Fruit fly (Drosophila melanogaster) whole organism, embryonic: ENCODE measurements around the gene CG44303.

Source experiments
- ATbp ChIP-seq: fragments of 200-800 bp; sonication (Bioruptor generic); optimal IDR thresholded peaks from 2 replicates; lab custom pipeline; 2017; ENCODE audit warnings: missing biosample characterization, mild to moderate bottlenecking, missing genetic modification characterization, missing genetic modification reagents
- Bgb ChIP-seq: fragments of 200-800 bp; sonication (Bioruptor generic); IDR thresholded peaks from 2 replicates; pipeline ENCODE4 v1.3.6; 2022; ENCODE audit warnings: missing biosample characterization, missing genetic modification characterization; ENCODE audit not compliant: partially characterized antibody
- CG11560 ChIP-seq: fragments of 200-800 bp; sonication (Bioruptor generic); IDR thresholded peaks from 3 replicates; pipeline ENCODE4 v1.3.6; 2022; ENCODE audit warnings: missing biosample characterization, missing genetic modification characterization
- CG13624 ChIP-seq: fragments of 200-800 bp; sonication (Bioruptor generic); optimal IDR thresholded peaks from 2 replicates; lab custom pipeline; 2016; ENCODE audit warnings: missing biosample characterization, missing genetic modification characterization
- CG13894 ChIP-seq: fragments of 200-800 bp; sonication (Bioruptor generic); optimal IDR thresholded peaks from 3 replicates; lab custom pipeline; 2018; ENCODE audit warnings: missing biosample characterization, mild to moderate bottlenecking, missing genetic modification characterization, moderate library complexity
- CG14441 ChIP-seq: fragments of 200-800 bp; sonication (Bioruptor generic); IDR thresholded peaks from 2 replicates; pipeline ENCODE4 v1.3.6; 2022; ENCODE audit warnings: missing biosample characterization, missing genetic modification characterization
- CG15011 ChIP-seq: fragments of 200-800 bp; sonication (Bioruptor generic); optimal IDR thresholded peaks from 3 replicates; lab custom pipeline; 2018; ENCODE audit warnings: missing biosample characterization, mild to moderate bottlenecking, missing genetic modification characterization
- CG16813 ChIP-seq: fragments of 200-800 bp; sonication (Bioruptor generic); IDR thresholded peaks from 3 replicates; pipeline ENCODE4 v1.3.6; 2022; ENCODE audit warnings: missing biosample characterization, missing genetic modification characterization; ENCODE audit not compliant: partially characterized antibody
- CG1832 ChIP-seq: fragments of 200-800 bp; sonication (Bioruptor generic); optimal IDR thresholded peaks from 2 replicates; lab custom pipeline; 2017; ENCODE audit warnings: missing biosample characterization, mild to moderate bottlenecking, missing genetic modification characterization, inconsistent platforms
- CG2678 ChIP-seq: fragments of 200-800 bp; sonication (Bioruptor generic); optimal IDR thresholded peaks from 3 replicates; lab custom pipeline; 2019; ENCODE audit warnings: missing biosample characterization, mild to moderate bottlenecking, missing genetic modification characterization, moderate library complexity
- CG3281 ChIP-seq: fragments of 200-800 bp; sonication (Bioruptor generic); optimal IDR thresholded peaks from 3 replicates; lab custom pipeline; 2017; ENCODE audit warnings: missing biosample characterization, mild to moderate bottlenecking, missing genetic modification characterization
- CG3407 ChIP-seq: fragments of 200-800 bp; sonication (Bioruptor generic); optimal IDR thresholded peaks from 2 replicates; lab custom pipeline; 2018; ENCODE audit warnings: missing biosample characterization, mild to moderate bottlenecking, missing genetic modification characterization
- CG4854 ChIP-seq: fragments of 200-800 bp; sonication (Bioruptor generic); optimal IDR thresholded peaks from 2 replicates; lab custom pipeline; 2016; ENCODE audit warnings: missing biosample characterization, missing genetic modification characterization, inconsistent platforms
- CG5180 ChIP-seq: fragments of 200-800 bp; sonication (Bioruptor generic); optimal IDR thresholded peaks from 3 replicates; lab custom pipeline; 2017; ENCODE audit warnings: missing biosample characterization, missing genetic modification characterization, mild to moderate bottlenecking, moderate library complexity, missing genetic modification reagents
- CG5245 ChIP-seq: fragments of 200-800 bp; sonication (Bioruptor generic); optimal IDR thresholded peaks from 3 replicates; lab custom pipeline; 2016; ENCODE audit warnings: missing biosample characterization, missing genetic modification characterization
- CG6854 ChIP-seq: fragments of 200-800 bp; sonication (Bioruptor generic); optimal IDR thresholded peaks from 3 replicates; lab custom pipeline; 2017; ENCODE audit warnings: missing biosample characterization, mild to moderate bottlenecking, missing genetic modification characterization
- CG7372 ChIP-seq: fragments of 200-800 bp; sonication (Bioruptor generic); IDR thresholded peaks from 2 replicates; pipeline ENCODE4 v1.3.6; 2022; ENCODE audit warnings: missing biosample characterization, missing genetic modification characterization
- CG8281 ChIP-seq: fragments of 200-800 bp; sonication (Bioruptor generic); optimal IDR thresholded peaks from 2 replicates; lab custom pipeline; 2018; ENCODE audit warnings: missing biosample characterization, mild to moderate bottlenecking, missing genetic modification characterization, moderate library complexity
- CG8388 ChIP-seq: fragments of 200-800 bp; sonication (Bioruptor generic); optimal IDR thresholded peaks from 2 replicates; lab custom pipeline; 2019; ENCODE audit warnings: missing biosample characterization, mild to moderate bottlenecking, missing genetic modification characterization, moderate library complexity
- CrebB ChIP-seq: fragments of 200-800 bp; sonication (Bioruptor generic); optimal IDR thresholded peaks from 3 replicates; lab custom pipeline; 2018; ENCODE audit warnings: missing biosample characterization, mild to moderate bottlenecking, missing genetic modification characterization
- Dbx ChIP-seq: fragments of 200-800 bp; sonication (Bioruptor generic); IDR thresholded peaks from 3 replicates; pipeline ENCODE4 v1.3.6; 2022; ENCODE audit warnings: missing biosample characterization, missing genetic modification characterization
- Drgx ChIP-seq: fragments of 200-800 bp; sonication (Bioruptor generic); IDR thresholded peaks from 2 replicates; pipeline ENCODE4 v1.3.6; 2022; ENCODE audit warnings: missing biosample characterization, missing genetic modification characterization
- Fer1 ChIP-seq: fragments of 200-800 bp; sonication (Bioruptor generic); optimal IDR thresholded peaks from 2 replicates; lab custom pipeline; 2017; ENCODE audit warnings: missing biosample characterization, mild to moderate bottlenecking, missing genetic modification characterization
- HmgZ ChIP-seq: fragments of 200-800 bp; sonication (Bioruptor generic); optimal IDR thresholded peaks from 2 replicates; lab custom pipeline; 2018; ENCODE audit warnings: missing biosample characterization, mild to moderate bottlenecking, missing genetic modification characterization
- NFAT ChIP-seq: fragments of 200-800 bp; sonication (Bioruptor generic); IDR thresholded peaks from 2 replicates; pipeline ENCODE4 v1.3.6; 2022; ENCODE audit warnings: missing biosample characterization, missing genetic modification characterization
- Optix ChIP-seq: fragments of 200-800 bp; sonication (Bioruptor generic); IDR thresholded peaks from 3 replicates; pipeline ENCODE4 v1.3.6; 2022; ENCODE audit warnings: missing biosample characterization, missing genetic modification characterization
- Trl ChIP-seq, 3 experiments: fragments of >200 bp in 2 of 3; fragments of 200-800 bp in 1 of 3; sonication (Bioruptor generic) in 1 of 3; optimal IDR thresholded peaks; 2 replicates in 1 of 3; 3 replicates in 2 of 3; lab custom pipeline; 2016 to 2017; ENCODE audit warnings: missing biosample characterization in 1 of 3, missing genetic modification characterization in 1 of 3
- Vsx1 ChIP-seq: fragments of 200-800 bp; sonication (Bioruptor generic); optimal IDR thresholded peaks from 2 replicates; lab custom pipeline; 2017; ENCODE audit warnings: missing biosample characterization, mild to moderate bottlenecking, missing genetic modification characterization, missing genetic modification reagents
- abd-A ChIP-seq: fragments of 200-800 bp; sonication (Bioruptor generic); optimal IDR thresholded peaks from 3 replicates; lab custom pipeline; 2019; ENCODE audit warnings: missing biosample characterization, mild to moderate bottlenecking, missing genetic modification characterization, moderate library complexity
- br ChIP-seq: fragments of >200 bp; optimal IDR thresholded peaks from 2 replicates; lab custom pipeline; 2017
- bsh ChIP-seq, 2 experiments: fragments of 200-800 bp; sonication (Bioruptor generic); optimal IDR thresholded peaks; 2 replicates each; lab custom pipeline; 2017 to 2018; ENCODE audit warnings: mild to moderate bottlenecking in 2 of 2, missing biosample characterization in 2 of 2, missing genetic modification characterization in 2 of 2, moderate library complexity in 1 of 2
- caup ChIP-seq: fragments of 200-800 bp; sonication (Bioruptor generic); optimal IDR thresholded peaks from 3 replicates; lab custom pipeline; 2017; ENCODE audit warnings: missing biosample characterization, mild to moderate bottlenecking, missing genetic modification characterization, moderate library complexity; ENCODE audit not compliant: severe bottlenecking
- chinmo ChIP-seq: fragments of 200-800 bp; sonication (Bioruptor generic); IDR thresholded peaks from 4 replicates; pipeline ENCODE4 v1.3.6; 2022; ENCODE audit warnings: missing biosample characterization, missing genetic modification characterization; ENCODE audit not compliant: partially characterized antibody
- dan ChIP-seq: fragments of 200-800 bp; sonication (Bioruptor generic); IDR thresholded peaks from 2 replicates; pipeline ENCODE4 v1.3.6; 2022; ENCODE audit warnings: missing biosample characterization, missing genetic modification characterization
- exex ChIP-seq: fragments of 200-800 bp; sonication (Bioruptor generic); optimal IDR thresholded peaks from 4 replicates; lab custom pipeline; 2018; ENCODE audit warnings: missing biosample characterization, mild to moderate bottlenecking, missing genetic modification characterization, moderate library complexity
- gce ChIP-seq: fragments of 200-800 bp; sonication (Bioruptor generic); IDR thresholded peaks from 3 replicates; pipeline ENCODE4 v1.3.6; 2022; ENCODE audit warnings: missing biosample characterization, missing genetic modification characterization
- gsb-n ChIP-seq: fragments of 200-800 bp; sonication (Bioruptor generic); optimal IDR thresholded peaks from 3 replicates; lab custom pipeline; 2018; ENCODE audit warnings: missing biosample characterization, mild to moderate bottlenecking, missing genetic modification characterization
- her ChIP-seq: fragments of 200-800 bp; sonication (Bioruptor generic); optimal IDR thresholded peaks from 2 replicates; lab custom pipeline; 2016; ENCODE audit warnings: missing biosample characterization, missing genetic modification characterization
- klu ChIP-seq: fragments of 200-800 bp; sonication (Bioruptor generic); IDR thresholded peaks from 2 replicates; pipeline ENCODE4 v1.3.6; 2022; ENCODE audit warnings: missing biosample characterization, missing genetic modification characterization
- lmd ChIP-seq: fragments of 200-800 bp; sonication (Bioruptor generic); IDR thresholded peaks from 2 replicates; pipeline ENCODE4 v1.3.6; 2022; ENCODE audit warnings: missing biosample characterization, missing genetic modification characterization
- nerfin-2 ChIP-seq: fragments of 200-800 bp; sonication (Bioruptor generic); IDR thresholded peaks from 2 replicates; pipeline ENCODE4 v1.3.6; 2022; ENCODE audit warnings: missing biosample characterization, missing genetic modification characterization; ENCODE audit not compliant: partially characterized antibody
- schlank ChIP-seq: fragments of 200-800 bp; sonication (Bioruptor generic); optimal IDR thresholded peaks from 2 replicates; lab custom pipeline; 2018; ENCODE audit warnings: missing biosample characterization, mild to moderate bottlenecking, missing genetic modification characterization
- sd ChIP-seq: fragments of 200-800 bp; sonication (Bioruptor generic); optimal IDR thresholded peaks from 3 replicates; lab custom pipeline; 2018; ENCODE audit warnings: missing biosample characterization, mild to moderate bottlenecking, missing genetic modification characterization, moderate library complexity
- sens ChIP-seq: fragments of 200-800 bp; sonication (Bioruptor generic); peaks from one replicate; lab custom pipeline; 2016; ENCODE audit warnings: missing biosample characterization, missing genetic modification characterization
- sr ChIP-seq: fragments of 200-800 bp; sonication (Bioruptor generic); IDR thresholded peaks from 3 replicates; pipeline ENCODE4 v1.3.6; 2022; ENCODE audit warnings: missing biosample characterization, missing genetic modification characterization
- twi ChIP-seq: fragments of 200-800 bp; optimal IDR thresholded peaks from 2 replicates; lab custom pipeline; 2019; ENCODE audit warnings: missing biosample characterization, mild to moderate bottlenecking, missing genetic modification characterization, moderate library complexity
- unc-4 ChIP-seq: fragments of 200-800 bp; sonication (Bioruptor generic); IDR thresholded peaks from 2 replicates; pipeline ENCODE4 v1.3.6; 2022; ENCODE audit warnings: missing biosample characterization, missing genetic modification characterization; ENCODE audit not compliant: partially characterized antibody
- zen2 ChIP-seq: fragments of 200-800 bp; sonication (Bioruptor generic); IDR thresholded peaks from 3 replicates; pipeline ENCODE4 v1.3.6; 2022; ENCODE audit warnings: missing biosample characterization, missing genetic modification characterization; ENCODE audit not compliant: partially characterized antibody
- zf30C ChIP-seq: fragments of 200-800 bp; sonication (Bioruptor generic); optimal IDR thresholded peaks from 3 replicates; lab custom pipeline; 2018; ENCODE audit warnings: missing biosample characterization, mild to moderate bottlenecking, missing genetic modification characterization

The CG44303 gene

DNA sequence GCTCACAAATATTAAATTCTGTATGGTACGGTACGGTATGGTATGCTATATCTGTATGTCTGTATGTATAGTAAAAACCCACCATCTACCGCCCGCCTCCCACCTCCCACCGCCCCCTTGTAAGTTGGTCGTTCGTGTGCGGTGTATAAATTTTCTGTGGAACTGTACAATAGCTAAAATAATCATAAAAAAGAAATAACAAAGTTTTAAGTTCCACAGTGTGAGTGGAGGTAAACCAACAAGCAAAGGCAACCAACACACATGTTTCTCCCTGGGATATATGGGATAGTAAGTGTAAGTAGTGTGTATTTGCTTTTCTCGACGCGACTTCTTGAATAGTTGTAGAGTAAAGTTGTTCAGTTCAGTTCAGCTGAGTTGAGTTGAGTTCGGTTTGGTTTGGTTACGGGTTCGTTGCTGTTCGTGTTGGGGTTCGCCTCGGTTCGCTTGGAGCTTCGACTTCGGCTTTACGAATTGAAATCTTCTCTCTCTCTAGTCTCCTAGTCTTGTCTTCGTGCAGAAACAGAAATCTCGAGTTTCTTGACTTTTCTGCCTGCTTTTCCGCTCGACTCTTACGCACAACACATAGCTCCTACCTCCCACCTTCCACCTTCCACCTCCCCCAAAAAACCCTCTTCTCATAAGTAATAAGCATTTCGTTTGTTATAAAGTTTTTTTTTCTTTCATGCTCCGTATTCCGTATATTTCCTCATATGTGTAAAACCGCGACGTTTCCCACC is 19.5 kb upstream of the CG44303 start (continued):
- TF ChIP-seq zen2 (GFP tag; lab: Robert Waterston, UW) (no peak), her (GFP tag; lab: Kevin White, UChicago) (no peak), HmgZ (no peak), gsb-n (tag; lab: Kevin White, UChicago) (no peak), CG8281 (no peak), CG7372 (GFP tag; lab: Robert Waterston, UW) (no peak), CG3407 (no peak), Fer1 (peak; percentile 31), Bgb (GFP tag; lab: Robert Waterston, UW) (no peak), Drgx (GFP tag; lab: Robert Waterston, UW) (no peak), Trl (optimal IDR thresholded peaks at IDR 0.05; lab: Kevin White, UChicago) (no peak), Trl (GFP tag; optimal IDR thresholded peaks at IDR 0.05; lab: Kevin White, UChicago) (no peak), CG4854 (GFP tag; lab: Kevin White, UChicago) (no peak), CG6854 (no peak), ATbp (GFP tag; lab: Kevin White, UChicago) (peak; percentile 8), Vsx1 (GFP tag; lab: Kevin White, UChicago) (no peak), dan (GFP tag; lab: Robert Waterston, UW) (no peak), CG8388 (GFP tag; lab: Kevin White, UChicago) (peak; percentile 83), bsh (GFP tag; optimal IDR thresholded peaks at IDR 0.05; lab: Kevin White, UChicago) (no peak), zf30C (no peak), CG13624 (GFP tag; lab: Kevin White, UChicago) (no peak), chinmo (GFP tag; lab: Robert Waterston, UW) (0 out of 4 replicates have a peak, but pooled peaks have one; percentile 49), abd-A (tag; lab: Kevin White, UChicago) (no peak), caup (GFP tag; lab: Kevin White, UChicago) (peak; percentile 20), sd (tag; lab: Kevin White, UChicago) (peak; percentile 36), lmd (no peak), unc-4 (no peak), CG14441 (GFP tag; lab: Robert Waterston, UW) (peak; percentile 41), CG5180 (GFP tag; lab: Kevin White, UChicago) (peak; percentile 97), CrebB (tag; lab: Kevin White, UChicago) (no peak), br (lab: Kevin White, UChicago) (no peak), CG11560 (tag; lab: Robert Waterston, UW) (no peak), CG5245 (no peak), CG13894 (tag; lab: Kevin White, UChicago) (peak; percentile 52), CG1832 (no peak), CG16813 (GFP tag; lab: Robert Waterston, UW) (no peak), klu (GFP tag; lab: Robert Waterston, UW) (no peak), Dbx (GFP tag; lab: Robert Waterston, UW) (no peak), nerfin-2 (GFP tag; lab: Robert Waterston, UW) (no peak), twi (tag; lab: Kevin White, UChicago) (peak; percentile 34), CG2678 (tag; lab: Kevin White, UChicago) (peak; percentile 22), NFAT (GFP tag; lab: Robert Waterston, UW) (0 out of 2 replicates have a peak, but pooled peaks have one; percentile 12), CG3281 (GFP tag; lab: Kevin White, UChicago) (no peak), Optix (GFP tag; lab: Robert Waterston, UW) (no peak), schlank (tag; lab: Kevin White, UChicago) (no peak), CG15011 (GFP tag; lab: Kevin White, UChicago) (no peak), sens (GFP tag; lab: Kevin White, UChicago) (no peak), gce (GFP tag; lab: Robert Waterston, UW) (no peak), exex (peak; percentile 18), sr (GFP tag; lab: Robert Waterston, UW) (no peak)
